Fruit fly (Drosophila melanogaster) S2 (cell line): ENCODE data around the gene CenG1A.

ENCODE experiments used
- CG8478 ChIP-seq: fragments of >200 bp; optimal IDR thresholded peaks from 2 replicates; lab custom pipeline; 2018
- CTCF ChIP-seq, 2 experiments: fragments of >200 bp; optimal IDR thresholded peaks; 2 replicates each; lab custom pipeline; 2018

DNA sequence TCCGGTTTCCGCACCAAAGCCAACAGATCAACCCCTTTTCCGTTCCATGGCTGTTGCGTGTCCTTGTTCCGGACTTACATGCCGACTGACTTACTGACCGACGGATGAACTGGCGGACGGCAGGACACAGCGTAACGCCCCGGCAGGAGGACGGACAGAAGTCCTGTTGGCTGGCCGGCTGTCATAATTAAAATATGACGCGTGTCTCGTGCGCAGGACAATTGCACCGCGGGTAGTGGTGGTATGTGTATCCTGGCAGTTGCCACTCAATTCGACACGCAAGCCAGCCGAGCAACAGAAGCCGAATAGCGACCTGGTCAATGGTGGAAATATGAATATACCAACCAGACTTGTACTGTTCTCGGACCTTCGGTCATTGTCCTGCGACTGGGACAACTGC is 34.0 kb downstream of the CenG1A start:
- TF ChIP-seq CTCF (optimal IDR thresholded peaks at IDR 0.05; lab: Kevin White, UChicago) (no peak), CG8478 (lab: Kevin White, UChicago) (no peak)
